Worm (Caenorhabditis elegans): ENCODE data around the gene ent-3.
"Not testable (repeated sequence)": the region's sequence is repeated elsewhere in the genome, so short reads cannot be mapped to it uniquely, and the experiment has no call there.

- TF ChIP-seq lin-32 (GFP tag; optimal IDR thresholded peaks at IDR 0.05); ztf-11 (tag; optimal IDR thresholded peaks at IDR 0.05); nhr-28 (tag; optimal IDR thresholded peaks at IDR 0.05); unc-62 (GFP tag; optimal IDR thresholded peaks at IDR 0.05); snpc-4 (tag; optimal IDR thresholded peaks at IDR 0.05): not testable (repeated sequence)
Observed at ce11 chrV:14274268-14274667, 38.4 kb upstream of the ent-3 start, which contains the start of gene F40G12.7.
